Fruit fly (Drosophila melanogaster): ENCODE results near the gene CG7546.

DNA sequence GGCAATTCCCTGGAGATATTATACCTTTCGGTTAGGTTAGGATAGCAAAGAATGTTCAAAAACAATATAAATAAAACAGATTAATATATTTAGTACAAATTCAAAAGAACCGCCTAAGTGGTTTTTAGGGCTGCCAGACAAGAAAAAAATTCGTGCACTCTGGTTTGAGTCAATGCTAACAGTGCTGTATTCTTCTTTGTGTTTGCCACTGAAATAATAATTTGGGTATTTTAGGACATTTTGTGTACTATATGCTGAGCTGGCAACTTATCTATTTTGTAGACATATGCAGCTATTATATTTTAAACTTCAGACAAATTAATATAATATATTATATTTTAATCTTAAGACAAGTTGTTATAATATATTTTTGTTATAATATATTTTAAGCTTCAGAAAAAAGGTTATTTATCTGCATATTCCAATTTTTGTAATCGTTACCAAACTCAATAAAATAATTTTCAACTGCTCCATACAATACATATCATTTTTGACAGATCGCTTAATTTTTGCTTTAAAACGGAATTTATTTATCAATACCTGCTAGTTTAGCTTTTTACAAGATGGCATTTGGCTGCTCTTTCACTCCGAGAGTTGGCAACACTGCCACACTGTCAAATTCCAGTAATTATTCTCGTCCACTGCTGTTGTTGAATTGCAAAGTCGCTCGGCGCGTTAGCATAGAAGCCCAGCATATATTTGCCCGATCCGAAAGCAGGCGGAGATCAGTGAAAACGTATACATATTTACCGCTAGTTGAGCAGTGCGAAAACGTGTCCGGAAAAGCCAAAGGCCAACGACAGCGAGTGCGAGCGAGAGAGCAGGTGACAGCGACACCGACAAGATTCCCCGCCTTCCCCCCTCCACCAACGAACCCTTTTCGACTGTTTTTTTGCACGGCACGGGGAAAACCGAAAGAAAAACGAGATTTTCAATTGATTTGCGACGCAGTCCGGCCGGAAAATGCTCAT is at the start of gene CG7546:
- TF ChIP-seq Blimp-1 (GFP tag; optimal IDR thresholded peaks at IDR 0.05) (no peak), Hr39 (GFP tag; optimal IDR thresholded peaks at IDR 0.05) (no peak), Ets21C (GFP tag; optimal IDR thresholded peaks at IDR 0.05) (peak; percentile 11)

Data from whole organism, prepupa.